Worm (Caenorhabditis elegans): ENCODE data around the gene ZK402.1.

Gene ZK402.1

DNA sequence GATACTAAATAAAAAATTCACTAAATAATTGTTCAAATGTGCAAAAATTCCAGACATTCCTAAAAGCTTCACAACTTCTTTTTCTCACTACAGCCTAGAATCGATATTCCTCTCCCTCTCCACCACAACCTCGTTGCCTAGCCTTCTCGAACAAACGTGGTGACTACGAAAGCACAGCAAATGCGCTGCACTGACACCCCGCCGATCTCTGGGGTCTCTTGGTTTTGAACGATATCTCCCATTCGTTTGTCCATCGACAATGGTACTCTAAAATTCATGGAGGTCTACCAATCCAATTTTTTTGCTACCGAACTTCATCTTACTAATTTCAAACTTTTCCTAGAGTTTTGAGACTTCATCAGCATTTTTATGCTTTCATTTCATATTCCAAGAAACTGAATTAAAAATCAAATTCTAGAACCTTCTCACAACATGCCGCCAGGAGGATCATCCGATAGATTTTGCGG, 46.3 kb downstream of the ZK402.1 start, which contains the start of gene W05H7.1 (continued):
- TF ChIP-seq unc-98 (GFP tag; IDR thresholded peaks at IDR 0.05), result no peak
- TF ChIP-seq egl-13 (tag; optimal IDR thresholded peaks at IDR 0.05), result no peak
- no peak for TF ChIP-seq hlh-4 (tag; optimal IDR thresholded peaks at IDR 0.05)
- no peak for TF ChIP-seq tlp-1 (tag; optimal IDR thresholded peaks at IDR 0.05)
- peak in 2 of 3 experiments; percentile 12 to 13 for TF ChIP-seq dpl-1 (GFP tag; optimal IDR thresholded peaks at IDR 0.05)
- no peak for TF ChIP-seq nhr-11 (tag; optimal IDR thresholded peaks at IDR 0.05)
- peak; percentile 29 for TF ChIP-seq blmp-1 (tag; optimal IDR thresholded peaks at IDR 0.05)
- no peak for TF ChIP-seq ztf-4 (tag; optimal IDR thresholded peaks at IDR 0.05)
- no peak for TF ChIP-seq egl-27 (tag; optimal IDR thresholded peaks at IDR 0.05)
- TF ChIP-seq swsn-7 (tag; optimal IDR thresholded peaks at IDR 0.05), result peak; percentile 41
- TF ChIP-seq ama-1 (optimal IDR thresholded peaks at IDR 0.05), result no peak
- no peak for TF ChIP-seq tbx-2 (tag; optimal IDR thresholded peaks at IDR 0.05)
- no peak for TF ChIP-seq isw-1 (GFP tag; IDR thresholded peaks at IDR 0.05)
- no peak for TF ChIP-seq nhr-85 (tag)
- TF ChIP-seq ces-1 (GFP tag; optimal IDR thresholded peaks at IDR 0.05), result no peak
- no peak for TF ChIP-seq sup-37 (GFP tag; optimal IDR thresholded peaks at IDR 0.05)
- TF ChIP-seq lsy-2 (tag; optimal IDR thresholded peaks at IDR 0.05), result peak in 1 of 2 experiments; percentile 59
- TF ChIP-seq C34B4.2 (tag; optimal IDR thresholded peaks at IDR 0.05), result no peak
- no peak for TF ChIP-seq lin-39 (tag; optimal IDR thresholded peaks at IDR 0.05)
- peak; percentile 67 for TF ChIP-seq C16A3.4 (tag; optimal IDR thresholded peaks at IDR 0.05)
- no peak for TF ChIP-seq nhr-28 (tag; optimal IDR thresholded peaks at IDR 0.05)
- no peak for TF ChIP-seq hlh-17 (GFP tag; optimal IDR thresholded peaks at IDR 0.05; ENCODE audit: borderline replicate concordance)
- TF ChIP-seq ceh-82 (tag; optimal IDR thresholded peaks at IDR 0.05), result peak in 2 of 3 experiments; percentile 19 to 22
- no peak for TF ChIP-seq mef-2 (tag; optimal IDR thresholded peaks at IDR 0.05)
- no peak for TF ChIP-seq lin-15B (tag; optimal IDR thresholded peaks at IDR 0.05)
- no peak for TF ChIP-seq nhr-77 (tag; optimal IDR thresholded peaks at IDR 0.05)
- TF ChIP-seq ztf-11 (tag; optimal IDR thresholded peaks at IDR 0.05), result no peak
- peak; percentile 48 for TF ChIP-seq nhr-20 (tag; optimal IDR thresholded peaks at IDR 0.05)
- TF ChIP-seq dsc-1 (tag; optimal IDR thresholded peaks at IDR 0.05), result no peak
- TF ChIP-seq lir-3 (tag; optimal IDR thresholded peaks at IDR 0.05; ENCODE audit: poor library complexity), result no peak
- peak; percentile 9 for TF ChIP-seq xbp-1 (tag; optimal IDR thresholded peaks at IDR 0.05)
- peak; percentile 49 for TF ChIP-seq lin-14 (GFP tag; optimal IDR thresholded peaks at IDR 0.05)
- TF ChIP-seq nhr-12 (tag; optimal IDR thresholded peaks at IDR 0.05), result no peak
- TF ChIP-seq fkh-8 (tag; optimal IDR thresholded peaks at IDR 0.05), result peak; percentile 36
- no peak for TF ChIP-seq zag-1 (tag; optimal IDR thresholded peaks at IDR 0.05)
- no peak for TF ChIP-seq nhr-237 (tag; optimal IDR thresholded peaks at IDR 0.05)
- peak; percentile 32 for TF ChIP-seq nhr-47 (tag; optimal IDR thresholded peaks at IDR 0.05)
- peak; percentile 53 for TF ChIP-seq mep-1 (tag; optimal IDR thresholded peaks at IDR 0.05)
- TF ChIP-seq unc-130 (tag; optimal IDR thresholded peaks at IDR 0.05), result no peak
- no peak for TF ChIP-seq alr-1 (tag; optimal IDR thresholded peaks at IDR 0.05; ENCODE audit: borderline replicate concordance)
- no peak for TF ChIP-seq fkh-4 (tag; optimal IDR thresholded peaks at IDR 0.05; ENCODE audit: borderline replicate concordance)
- TF ChIP-seq ceh-90 (tag; optimal IDR thresholded peaks at IDR 0.05), result no peak
- no peak for TF ChIP-seq nhr-76 (tag; optimal IDR thresholded peaks at IDR 0.05)
- TF ChIP-seq nhr-90 (tag; optimal IDR thresholded peaks at IDR 0.05; ENCODE audit: poor library complexity), result no peak
- TF ChIP-seq zip-4 (GFP tag; optimal IDR thresholded peaks at IDR 0.05), result no peak
- TF ChIP-seq ceh-8 (GFP tag; optimal IDR thresholded peaks at IDR 0.05), result no peak

All from whole organism, L1 larva.